Worm (Caenorhabditis elegans) whole organism, L1 larva: ENCODE measurements around the gene clp-6.

ENCODE experiments used
- F16B12.6 ChIP-seq: fragments of 150-350 bp; optimal IDR thresholded peaks from 2 replicates; lab custom pipeline; 2014; ENCODE audit warnings: missing biosample characterization, missing genetic modification characterization
- aly-2 ChIP-seq: fragments of 150-350 bp; optimal IDR thresholded peaks from 2 replicates; lab custom pipeline; 2014; ENCODE audit warnings: missing biosample characterization, missing genetic modification characterization
- lsy-2 ChIP-seq, 2 experiments: fragments of 150-350 bp; optimal IDR thresholded peaks; 2 replicates each; lab custom pipeline; 2014; ENCODE audit warnings: missing biosample characterization in 2 of 2, missing genetic modification characterization in 2 of 2
- mab-9 ChIP-seq: fragments of 200-800 bp; sonication (Bioruptor generic); IDR thresholded peaks from 2 replicates; pipeline ENCODE4 v1.3.6; 2022; ENCODE audit warnings: missing genetic modification reagents, missing genetic modification characterization, missing compliant biosample characterization
- nhr-11 ChIP-seq: fragments of 150-350 bp; optimal IDR thresholded peaks from 2 replicates; lab custom pipeline; 2014; ENCODE audit warnings: missing biosample characterization, missing genetic modification characterization
- skn-1 ChIP-seq: fragments of 150-350 bp; optimal IDR thresholded peaks from 2 replicates; lab custom pipeline; 2014; ENCODE audit warnings: missing biosample characterization, missing genetic modification characterization
- sox-4 ChIP-seq: sonication (generic microtip); optimal IDR thresholded peaks from 2 replicates; lab custom pipeline; 2016; ENCODE audit warnings: missing genetic modification characterization, missing compliant biosample characterization

ce11 chrIV:1385500-1385899 is 49.3 kb downstream of the clp-6 start:
- TF ChIP-seq F16B12.6 (tag; lab: Kevin White, UChicago) (no peak), nhr-11 (no peak), aly-2 (tag; lab: Kevin White, UChicago) (no peak), lsy-2 (tag; optimal IDR thresholded peaks at IDR 0.05; lab: Kevin White, UChicago) (no peak), mab-9 (GFP tag; lab: Robert Waterston, UW) (no peak), sox-4 (no peak), skn-1 (tag; lab: Kevin White, UChicago) (no peak)
